Fruit fly (Drosophila melanogaster) whole organism, pupa: Measurements from ENCODE around the gene eIF4G2.

Experiments used
- CG14655 ChIP-seq: fragments of 200-800 bp; sonication (Bioruptor generic); optimal IDR thresholded peaks from 3 replicates; lab custom pipeline; 2017; ENCODE audit warnings: mild to moderate bottlenecking, missing biosample characterization, missing genetic modification reagents, missing genetic modification characterization
- CG4496 ChIP-seq: fragments of 200-800 bp; sonication (Bioruptor generic); IDR thresholded peaks from 3 replicates; pipeline ENCODE4 v1.3.6; 2022; ENCODE audit warnings: missing biosample characterization, missing genetic modification characterization
- D1 ChIP-seq: fragments of 200-800 bp; sonication (Bioruptor generic); optimal IDR thresholded peaks from 2 replicates; lab custom pipeline; 2018; ENCODE audit warnings: missing biosample characterization, mild to moderate bottlenecking, missing genetic modification characterization, moderate library complexity
- EcR ChIP-seq: fragments of 200-800 bp; sonication (Bioruptor generic); optimal IDR thresholded peaks from 3 replicates; lab custom pipeline; 2019; ENCODE audit warnings: missing biosample characterization, missing genetic modification characterization, mild to moderate bottlenecking, moderate library complexity, missing genetic modification reagents
- Pif1B ChIP-seq: fragments of 200-800 bp; sonication (Bioruptor generic); optimal IDR thresholded peaks from 3 replicates; lab custom pipeline; 2016; ENCODE audit warnings: missing biosample characterization, missing genetic modification characterization
- fd96Ca ChIP-seq: fragments of 200-800 bp; sonication (Bioruptor generic); IDR thresholded peaks from 3 replicates; pipeline ENCODE4 v1.3.6; 2022; ENCODE audit warnings: missing biosample characterization, missing genetic modification characterization
- gl ChIP-seq: fragments of 200-800 bp; sonication (Bioruptor generic); optimal IDR thresholded peaks from 2 replicates; lab custom pipeline; 2018; ENCODE audit warnings: missing biosample characterization, mild to moderate bottlenecking, missing genetic modification characterization

DNA sequence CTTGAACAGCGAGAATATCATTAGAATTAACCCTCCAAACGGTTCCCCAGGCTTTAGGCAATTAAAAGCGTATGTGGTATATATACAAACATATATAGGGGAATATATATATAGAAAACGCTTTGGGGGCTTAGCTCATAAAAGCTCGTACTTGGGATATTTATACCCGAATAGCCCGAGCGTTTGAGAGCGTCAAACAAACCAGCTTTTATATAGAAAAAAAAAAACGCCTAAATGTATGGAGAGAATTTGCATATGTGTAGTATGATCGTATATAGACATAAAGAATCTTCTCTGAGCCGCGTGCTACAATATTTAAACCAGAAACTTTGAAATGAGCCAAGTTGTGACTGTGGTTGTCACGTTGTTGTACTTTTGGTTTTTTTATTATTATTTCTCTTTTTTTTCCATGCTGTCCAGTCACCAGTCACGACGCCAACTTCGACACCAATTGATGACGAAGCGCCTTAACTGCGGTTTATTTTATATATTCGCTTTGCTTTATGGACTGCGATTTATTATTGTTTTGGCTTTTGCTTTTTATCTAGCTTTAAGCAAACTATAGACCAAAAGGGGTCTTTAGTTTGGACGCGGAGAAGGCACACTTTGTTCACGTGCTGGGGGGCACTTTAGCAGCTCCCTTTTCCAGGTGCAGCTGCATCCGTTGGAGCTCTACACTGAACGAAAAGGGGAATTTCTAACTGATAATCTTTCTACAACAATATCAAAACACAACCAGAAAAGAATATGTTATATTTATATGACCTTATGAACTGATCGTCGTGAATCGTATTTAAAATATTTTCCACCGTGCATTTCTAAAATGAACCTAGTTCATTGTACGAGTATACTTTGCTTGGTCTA, 32.0 kb downstream of the eIF4G2 start:
- TF ChIP-seq fd96Ca (GFP tag; lab: Robert Waterston, UW) (peak; percentile 71; the same call in 2 of the 3 replicates), gl (tag; lab: Kevin White, UChicago) (peak; percentile 69), CG14655 (GFP tag; lab: Kevin White, UChicago) (peak; percentile 77), EcR (no peak), Pif1B (GFP tag; lab: Kevin White, UChicago) (peak; percentile 78), D1 (peak; percentile 50), CG4496 (GFP tag; lab: Robert Waterston, UW) (peak; percentile 88)
